Worm (Caenorhabditis elegans) whole organism, young adult: Measurements from ENCODE around the gene clec-138.

Source experiments
- D2030.7 ChIP-seq: fragments of 200-800 bp; sonication (Bioruptor generic); IDR thresholded peaks from 2 replicates; pipeline ENCODE4 v1.3.6; 2022; ENCODE audit warnings: missing genetic modification reagents, missing genetic modification characterization, missing compliant biosample characterization
- F22D6.2 ChIP-seq: sonication (generic microtip); optimal IDR thresholded peaks from 2 replicates; lab custom pipeline; 2016; ENCODE audit warnings: mild to moderate bottlenecking, missing genetic modification characterization, missing compliant biosample characterization
- T07F8.4 ChIP-seq: sonication (generic microtip); optimal IDR thresholded peaks from 2 replicates; lab custom pipeline; 2016; ENCODE audit warnings: mild to moderate bottlenecking, missing genetic modification characterization, moderate library complexity, missing compliant biosample characterization
- ama-1 ChIP-seq, 3 experiments: fragments of 150-350 bp in 1 of 3; sonication (generic microtip) in 2 of 3; optimal IDR thresholded peaks; 2 replicates each; lab custom pipeline; 2014 to 2018; ENCODE audit warnings: missing biosample characterization in 2 of 3, missing genetic modification characterization in 2 of 3, missing genetic modification reagents in 2 of 3
- hlh-12 ChIP-seq: sonication (generic microtip); optimal IDR thresholded peaks from 2 replicates; lab custom pipeline; 2016; ENCODE audit warnings: missing genetic modification characterization, missing compliant biosample characterization
- hrde-1 ChIP-seq: sonication (generic microtip); optimal IDR thresholded peaks from 2 replicates; lab custom pipeline; 2016; ENCODE audit warnings: missing genetic modification characterization, mild to moderate bottlenecking, missing compliant biosample characterization, moderate library complexity, missing genotype, missing genetic modification reagents, borderline replicate concordance
- lag-1 ChIP-seq: fragments of 200-800 bp; sonication (Bioruptor generic); IDR thresholded peaks from 2 replicates; pipeline ENCODE4 v1.3.6; 2022; ENCODE audit warnings: missing genetic modification reagents, missing genetic modification characterization, missing compliant biosample characterization
- lin-54 ChIP-seq: fragments of 200-800 bp; sonication (Bioruptor generic); optimal IDR thresholded peaks from 2 replicates; lab custom pipeline; 2018; ENCODE audit warnings: mild to moderate bottlenecking, missing genetic modification characterization, missing compliant biosample characterization
- unc-130 ChIP-seq: sonication (generic microtip); optimal IDR thresholded peaks from 2 replicates; lab custom pipeline; 2016; ENCODE audit warnings: missing genetic modification reagents, missing genetic modification characterization, missing compliant biosample characterization
- unc-62 ChIP-seq: fragments of 150-350 bp; optimal IDR thresholded peaks from 2 replicates; lab custom pipeline; 2014; ENCODE audit warnings: missing biosample characterization, missing genetic modification reagents, missing genetic modification characterization
- ztf-28 ChIP-seq: fragments of 200-800 bp; sonication (Bioruptor generic); IDR thresholded peaks from 2 replicates; pipeline ENCODE4 v1.3.6; 2022; ENCODE audit warnings: missing genetic modification reagents, missing genetic modification characterization, missing compliant biosample characterization

ce11 chrII:4579375-4579774 is 40.2 kb downstream of the clec-138 start:
- TF ChIP-seq F22D6.2 (tag; lab: Kevin White, UChicago) (no peak), unc-130 (GFP tag; lab: Kevin White, UChicago) (no peak), lin-54 (no peak), lag-1 (no peak), ama-1 (optimal IDR thresholded peaks at IDR 0.05; lab: Kevin White, UChicago) (no peak), ama-1 (GFP tag; optimal IDR thresholded peaks at IDR 0.05; lab: Kevin White, UChicago) (no peak), hlh-12 (no peak), ztf-28 (GFP tag; lab: Robert Waterston, UW) (no peak), T07F8.4 (tag; lab: Kevin White, UChicago) (no peak), D2030.7 (GFP tag; lab: Robert Waterston, UW) (no peak), unc-62 (GFP tag; lab: Kevin White, UChicago) (no peak), hrde-1 (no peak)
